Fruit fly (Drosophila melanogaster) whole organism, prepupa: Measurements from ENCODE around the gene CG14321.

Experiments used
- Blimp-1 ChIP-seq: fragments of 200-800 bp; sonication (Bioruptor generic); optimal IDR thresholded peaks from 3 replicates; lab custom pipeline; 2017; ENCODE audit warnings: missing biosample characterization, missing genetic modification characterization, mild to moderate bottlenecking, moderate library complexity, missing genetic modification reagents
- CG10631 ChIP-seq: fragments of 200-800 bp; sonication (Bioruptor generic); optimal IDR thresholded peaks from 2 replicates; lab custom pipeline; 2016; ENCODE audit warnings: missing biosample characterization, missing genetic modification characterization
- CG11294 ChIP-seq: fragments of 200-800 bp; sonication (Bioruptor generic); IDR thresholded peaks from 2 replicates; pipeline ENCODE4 v1.3.6; 2022; ENCODE audit warnings: missing biosample characterization, missing genetic modification characterization
- CG11762 ChIP-seq: fragments of 200-800 bp; sonication (Bioruptor generic); optimal IDR thresholded peaks from 3 replicates; lab custom pipeline; 2016; ENCODE audit warnings: missing biosample characterization, missing genetic modification characterization; ENCODE audit not compliant: insufficient read depth
- CG11902 ChIP-seq: fragments of 200-800 bp; sonication (Bioruptor generic); optimal IDR thresholded peaks from 3 replicates; lab custom pipeline; 2016; ENCODE audit warnings: missing biosample characterization, missing genetic modification characterization
- CG15336 ChIP-seq: fragments of 200-800 bp; sonication (Bioruptor generic); IDR thresholded peaks from 2 replicates; pipeline ENCODE4 v1.3.6; 2022; ENCODE audit warnings: missing biosample characterization, missing genetic modification characterization
- CG1621 ChIP-seq: fragments of 200-800 bp; sonication (Bioruptor generic); optimal IDR thresholded peaks from 3 replicates; lab custom pipeline; 2018; ENCODE audit warnings: missing biosample characterization, mild to moderate bottlenecking, missing genetic modification characterization
- CG16779 ChIP-seq: fragments of 200-800 bp; sonication (Bioruptor generic); optimal IDR thresholded peaks from 3 replicates; lab custom pipeline; 2017; ENCODE audit warnings: missing biosample characterization, mild to moderate bottlenecking, missing genetic modification characterization
- CG3032 ChIP-seq: fragments of 200-800 bp; optimal IDR thresholded peaks from 2 replicates; lab custom pipeline; 2019; ENCODE audit warnings: missing biosample characterization, mild to moderate bottlenecking, missing genetic modification characterization, moderate library complexity
- CG31627 ChIP-seq: fragments of 200-800 bp; sonication (Bioruptor generic); optimal IDR thresholded peaks from 3 replicates; lab custom pipeline; 2016; ENCODE audit warnings: missing biosample characterization, missing genetic modification characterization
- CG32006 ChIP-seq: fragments of 200-800 bp; sonication (Bioruptor generic); optimal IDR thresholded peaks from 3 replicates; lab custom pipeline; 2017; ENCODE audit warnings: missing biosample characterization, mild to moderate bottlenecking, missing genetic modification characterization
- CG34406 ChIP-seq: fragments of 200-800 bp; sonication (Bioruptor generic); optimal IDR thresholded peaks from 3 replicates; lab custom pipeline; 2016; ENCODE audit warnings: missing biosample characterization, missing genetic modification characterization
- CG4318 ChIP-seq: fragments of 200-800 bp; sonication (Bioruptor generic); optimal IDR thresholded peaks from 3 replicates; lab custom pipeline; 2017; ENCODE audit warnings: missing biosample characterization, mild to moderate bottlenecking, missing genetic modification characterization
- CG6163 ChIP-seq: fragments of 200-800 bp; sonication (Bioruptor generic); IDR thresholded peaks from 3 replicates; pipeline ENCODE4 v1.3.6; 2022; ENCODE audit warnings: missing biosample characterization, missing genetic modification characterization
- CG6276 ChIP-seq: fragments of 200-800 bp; sonication (Bioruptor generic); optimal IDR thresholded peaks from 2 replicates; lab custom pipeline; 2017; ENCODE audit warnings: missing biosample characterization, mild to moderate bottlenecking, missing genetic modification characterization
- CG6792 ChIP-seq: fragments of 200-800 bp; sonication (Bioruptor generic); optimal IDR thresholded peaks from 3 replicates; lab custom pipeline; 2016; ENCODE audit warnings: missing biosample characterization, missing genetic modification characterization
- CG6808 ChIP-seq: fragments of 200-800 bp; sonication (Bioruptor generic); optimal IDR thresholded peaks from 3 replicates; lab custom pipeline; 2017; ENCODE audit warnings: missing biosample characterization, missing genetic modification characterization, mild to moderate bottlenecking, moderate library complexity, missing genetic modification reagents
- CG6854 ChIP-seq: fragments of 200-800 bp; sonication (Bioruptor generic); optimal IDR thresholded peaks from 2 replicates; lab custom pipeline; 2017; ENCODE audit warnings: missing biosample characterization, mild to moderate bottlenecking, missing genetic modification characterization
- CG7368 ChIP-seq: fragments of 200-800 bp; sonication (Bioruptor generic); optimal IDR thresholded peaks from 3 replicates; lab custom pipeline; 2016; ENCODE audit warnings: missing biosample characterization, missing genetic modification characterization
- CG8119 ChIP-seq: fragments of 200-800 bp; sonication (Bioruptor generic); IDR thresholded peaks from 3 replicates; pipeline ENCODE4 v1.3.6; 2022; ENCODE audit warnings: missing biosample characterization, missing genetic modification characterization
- CG8319 ChIP-seq: fragments of 200-800 bp; sonication (Bioruptor generic); optimal IDR thresholded peaks from 3 replicates; lab custom pipeline; 2016; ENCODE audit warnings: missing biosample characterization, missing genetic modification characterization
- CG8632 ChIP-seq: fragments of 200-800 bp; sonication (Bioruptor generic); optimal IDR thresholded peaks from 3 replicates; lab custom pipeline; 2016; ENCODE audit warnings: missing biosample characterization, missing genetic modification characterization
- CG9139 ChIP-seq: fragments of 200-800 bp; sonication (Bioruptor generic); optimal IDR thresholded peaks from 3 replicates; lab custom pipeline; 2017; ENCODE audit warnings: missing biosample characterization, mild to moderate bottlenecking, missing genetic modification characterization
- Eip75B ChIP-seq: fragments of 200-800 bp; sonication (Bioruptor generic); optimal IDR thresholded peaks from 3 replicates; lab custom pipeline; 2016; ENCODE audit warnings: missing biosample characterization, missing genetic modification characterization
- Eip78C ChIP-seq: fragments of 200-800 bp; sonication (Bioruptor generic); peaks from one replicate; lab custom pipeline; 2016; ENCODE audit warnings: missing biosample characterization, missing genetic modification characterization
- Eip93F ChIP-seq: fragments of 200-800 bp; sonication (Bioruptor generic); optimal IDR thresholded peaks from 2 replicates; lab custom pipeline; 2016; ENCODE audit warnings: missing biosample characterization, mild to moderate bottlenecking, missing genetic modification characterization
- Ets21C ChIP-seq: fragments of 200-800 bp; sonication (Bioruptor generic); optimal IDR thresholded peaks from 3 replicates; lab custom pipeline; 2016; ENCODE audit warnings: missing biosample characterization, missing genetic modification characterization
- Ets96B ChIP-seq: fragments of 200-800 bp; optimal IDR thresholded peaks from 2 replicates; lab custom pipeline; 2019; ENCODE audit warnings: missing biosample characterization, mild to moderate bottlenecking, missing genetic modification characterization, moderate library complexity
- Hr39 ChIP-seq: fragments of 200-800 bp; sonication (Bioruptor generic); optimal IDR thresholded peaks from 2 replicates; lab custom pipeline; 2016; ENCODE audit warnings: missing biosample characterization, missing genetic modification characterization
- Lpt ChIP-seq: fragments of 200-800 bp; sonication (Bioruptor generic); optimal IDR thresholded peaks from 3 replicates; lab custom pipeline; 2016; ENCODE audit warnings: missing biosample characterization, missing genetic modification characterization
- Met ChIP-seq: fragments of 200-800 bp; sonication (Bioruptor generic); optimal IDR thresholded peaks from 3 replicates; lab custom pipeline; 2016; ENCODE audit warnings: missing biosample characterization, missing genetic modification characterization
- OdsH ChIP-seq: fragments of 200-800 bp; sonication (Bioruptor generic); optimal IDR thresholded peaks from 3 replicates; lab custom pipeline; 2016; ENCODE audit warnings: missing biosample characterization, missing genetic modification characterization
- Smox ChIP-seq: fragments of 200-800 bp; sonication (Bioruptor generic); optimal IDR thresholded peaks from 3 replicates; lab custom pipeline; 2016; ENCODE audit warnings: missing biosample characterization, missing genetic modification characterization
- Sox102F ChIP-seq: fragments of 200-800 bp; sonication (Bioruptor generic); optimal IDR thresholded peaks from 2 replicates; lab custom pipeline; 2016; ENCODE audit warnings: missing biosample characterization, mild to moderate bottlenecking, missing genetic modification characterization
- Sox14 ChIP-seq: fragments of 200-800 bp; sonication (Bioruptor generic); optimal IDR thresholded peaks from 3 replicates; lab custom pipeline; 2016; ENCODE audit warnings: missing biosample characterization, missing genetic modification characterization
- Sox15 ChIP-seq: fragments of 200-800 bp; sonication (Bioruptor generic); optimal IDR thresholded peaks from 3 replicates; lab custom pipeline; 2016; ENCODE audit warnings: missing biosample characterization, missing genetic modification characterization
- acj6 ChIP-seq: fragments of 200-800 bp; sonication (Bioruptor generic); optimal IDR thresholded peaks from 3 replicates; lab custom pipeline; 2016; ENCODE audit warnings: missing biosample characterization, missing genetic modification characterization
- cyc ChIP-seq: fragments of 200-800 bp; sonication (Bioruptor generic); optimal IDR thresholded peaks from 3 replicates; lab custom pipeline; 2016; ENCODE audit warnings: missing biosample characterization, missing genetic modification characterization
- dac ChIP-seq: fragments of 200-800 bp; sonication (Bioruptor generic); optimal IDR thresholded peaks from 2 replicates; lab custom pipeline; 2017; ENCODE audit warnings: missing biosample characterization, mild to moderate bottlenecking, missing genetic modification characterization
- dsx ChIP-seq: fragments of 200-800 bp; optimal IDR thresholded peaks from 3 replicates; lab custom pipeline; 2019; ENCODE audit warnings: missing biosample characterization, mild to moderate bottlenecking, missing genetic modification characterization, moderate library complexity; ENCODE audit not compliant: poor library complexity, severe bottlenecking
- eg ChIP-seq: fragments of 200-800 bp; sonication (Bioruptor generic); IDR thresholded peaks from 3 replicates; pipeline ENCODE4 v1.3.6; 2022; ENCODE audit warnings: missing biosample characterization, missing genetic modification characterization
- esn ChIP-seq: fragments of 200-800 bp; sonication (Bioruptor generic); optimal IDR thresholded peaks from 2 replicates; lab custom pipeline; 2016; ENCODE audit warnings: missing biosample characterization, mild to moderate bottlenecking, missing genetic modification characterization, moderate library complexity
- fd59A ChIP-seq: fragments of 200-800 bp; sonication (Bioruptor generic); optimal IDR thresholded peaks from 2 replicates; lab custom pipeline; 2017; ENCODE audit warnings: missing biosample characterization, mild to moderate bottlenecking, missing genetic modification characterization, missing genetic modification reagents
- fd85E ChIP-seq: fragments of 200-800 bp; sonication (Bioruptor generic); optimal IDR thresholded peaks from 3 replicates; lab custom pipeline; 2016; ENCODE audit warnings: missing biosample characterization, missing genetic modification characterization
- lz ChIP-seq: fragments of 200-800 bp; sonication (Bioruptor generic); optimal IDR thresholded peaks from 3 replicates; lab custom pipeline; 2016; ENCODE audit warnings: missing biosample characterization, missing genetic modification characterization
- net ChIP-seq: fragments of 200-800 bp; sonication (Bioruptor generic); optimal IDR thresholded peaks from 3 replicates; lab custom pipeline; 2016; ENCODE audit warnings: missing biosample characterization, missing genetic modification characterization
- spab ChIP-seq: fragments of 200-800 bp; sonication (Bioruptor generic); optimal IDR thresholded peaks from 2 replicates; lab custom pipeline; 2017; ENCODE audit warnings: missing biosample characterization, mild to moderate bottlenecking, missing genetic modification characterization, missing genetic modification reagents
- ss ChIP-seq, 2 experiments: fragments of 200-800 bp; sonication (Bioruptor generic); optimal IDR thresholded peaks; 2 replicates in 1 of 2; 3 replicates in 1 of 2; lab custom pipeline; 2017 to 2018; ENCODE audit warnings: mild to moderate bottlenecking in 2 of 2, missing biosample characterization in 2 of 2, missing genetic modification characterization in 2 of 2, moderate library complexity in 1 of 2
- svp ChIP-seq: fragments of 200-800 bp; sonication (Bioruptor generic); peaks from one replicate; lab custom pipeline; 2016; ENCODE audit warnings: missing biosample characterization, missing genetic modification characterization
- topi ChIP-seq: fragments of 200-800 bp; sonication (Bioruptor generic); optimal IDR thresholded peaks from 3 replicates; lab custom pipeline; 2016; ENCODE audit warnings: missing biosample characterization, missing genetic modification characterization
- vri ChIP-seq: fragments of 200-800 bp; sonication (Bioruptor generic); optimal IDR thresholded peaks from 3 replicates; lab custom pipeline; 2016; ENCODE audit warnings: missing biosample characterization, mild to moderate bottlenecking, missing genetic modification characterization

Gene CG14321

DNA sequence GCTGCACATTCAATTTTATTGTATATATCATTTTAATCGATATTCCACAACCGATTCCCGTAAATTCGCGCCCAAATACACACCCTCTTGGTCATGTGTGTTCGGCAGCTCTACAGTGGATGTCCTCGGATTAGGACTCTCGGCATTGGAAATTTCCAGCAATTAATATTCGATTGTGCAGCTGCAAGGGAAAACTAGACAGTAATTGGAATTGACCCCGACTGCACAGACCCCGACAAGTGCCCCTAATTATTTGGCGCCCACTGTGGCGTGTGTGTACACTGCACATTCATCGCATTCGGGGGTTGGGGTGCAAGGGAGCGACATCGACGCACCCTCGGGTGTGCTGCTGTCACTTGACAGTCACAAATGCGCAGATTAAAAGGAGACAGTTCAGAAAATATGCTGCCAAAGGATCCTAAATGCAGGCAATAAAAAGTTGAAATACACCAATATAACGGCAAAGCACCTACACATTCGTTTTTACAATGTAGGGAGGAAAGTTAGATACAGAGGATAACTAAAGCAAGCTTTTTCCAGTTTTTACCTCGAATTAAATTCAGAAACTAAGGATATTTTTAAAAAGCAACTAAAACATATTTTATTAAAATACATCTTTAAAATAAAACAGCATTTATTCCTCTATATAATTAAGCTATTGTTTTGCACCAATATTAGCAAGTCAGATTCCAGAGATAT, 24.5 kb upstream of the CG14321 start:
- TF ChIP-seq CG11762 (no peak), Lpt (no peak), dsx (GFP tag; lab: Kevin White, UChicago) (no peak), CG31627 (GFP tag; lab: Kevin White, UChicago) (peak; percentile 52), CG6276 (no peak), CG1621 (peak; percentile 4), CG34406 (GFP tag; lab: Kevin White, UChicago) (no peak), CG8119 (GFP tag; lab: Robert Waterston, UW) (no peak), CG6792 (GFP tag; lab: Kevin White, UChicago) (no peak), Met (GFP tag; lab: Kevin White, UChicago) (peak; percentile 24), Sox14 (GFP tag; lab: Kevin White, UChicago) (peak; percentile 29), CG4318 (GFP tag; lab: Kevin White, UChicago) (no peak), ss (GFP tag; optimal IDR thresholded peaks at IDR 0.05; lab: Kevin White, UChicago) (no peak), fd85E (GFP tag; lab: Kevin White, UChicago) (no peak), Eip75B (GFP tag; lab: Kevin White, UChicago) (no peak), CG10631 (GFP tag; lab: Kevin White, UChicago) (no peak), Sox15 (GFP tag; lab: Kevin White, UChicago) (no peak), Eip78C (peak; percentile 65), CG11294 (GFP tag; lab: Robert Waterston, UW) (no peak), CG11902 (no peak), topi (GFP tag; lab: Kevin White, UChicago) (peak; percentile 20), CG6163 (peak; percentile 62; the same call in 2 of the 3 replicates), fd59A (GFP tag; lab: Kevin White, UChicago) (no peak), dac (GFP tag; lab: Kevin White, UChicago) (no peak), svp (GFP tag; lab: Kevin White, UChicago) (peak; percentile 71), eg (GFP tag; lab: Robert Waterston, UW) (peak; percentile 17; the same call in 1 of the 3 replicates), acj6 (GFP tag; lab: Kevin White, UChicago) (no peak), CG32006 (GFP tag; lab: Kevin White, UChicago) (peak; percentile 8), CG3032 (tag; lab: Kevin White, UChicago) (no peak), Smox (no peak), lz (GFP tag; lab: Kevin White, UChicago) (peak; percentile 21), CG16779 (tag; lab: Kevin White, UChicago) (no peak), cyc (GFP tag; lab: Kevin White, UChicago) (peak; percentile 5), CG6854 (GFP tag; lab: Kevin White, UChicago) (no peak), CG8319 (GFP tag; lab: Kevin White, UChicago) (no peak), CG15336 (GFP tag; lab: Robert Waterston, UW) (no peak), Ets21C (GFP tag; lab: Kevin White, UChicago) (peak; percentile 4), Sox102F (GFP tag; lab: Kevin White, UChicago) (peak; percentile 13), Blimp-1 (GFP tag; lab: Kevin White, UChicago) (no peak), Hr39 (GFP tag; lab: Kevin White, UChicago) (peak; percentile 26), Eip93F (GFP tag; lab: Kevin White, UChicago) (no peak), CG7368 (GFP tag; lab: Kevin White, UChicago) (no peak), OdsH (no peak), spab (GFP tag; lab: Kevin White, UChicago) (no peak), CG8632 (no peak), CG9139 (GFP tag; lab: Kevin White, UChicago) (no peak), net (GFP tag; lab: Kevin White, UChicago) (no peak), vri (GFP tag; lab: Kevin White, UChicago) (no peak), esn (GFP tag; lab: Kevin White, UChicago) (peak; percentile 35), Ets96B (tag; lab: Kevin White, UChicago) (peak; percentile 18), CG6808 (GFP tag; lab: Kevin White, UChicago) (no peak)
